Worm (Caenorhabditis elegans) whole organism, early embryonic: ENCODE results near the gene vav-1.

Source experiments
- F13C5.2 ChIP-seq: sonication (generic microtip); optimal IDR thresholded peaks from 2 replicates; lab custom pipeline; 2017; ENCODE audit warnings: mild to moderate bottlenecking, missing genetic modification characterization, inconsistent platforms, missing compliant biosample characterization
- aly-1 ChIP-seq: sonication (generic microtip); optimal IDR thresholded peaks from 2 replicates; lab custom pipeline; 2016; ENCODE audit warnings: missing genetic modification characterization, missing compliant biosample characterization
- ama-1 ChIP-seq: fragments of 150-350 bp; optimal IDR thresholded peaks from 2 replicates; lab custom pipeline; 2014
- ceh-36 ChIP-seq: sonication (generic microtip); optimal IDR thresholded peaks from 2 replicates; lab custom pipeline; 2016; ENCODE audit warnings: missing genetic modification characterization, inconsistent platforms, missing compliant biosample characterization
- ets-7 ChIP-seq: sonication (generic microtip); optimal IDR thresholded peaks from 2 replicates; lab custom pipeline; 2016; ENCODE audit warnings: missing genotype, missing genetic modification characterization, missing compliant biosample characterization
- flt-1 ChIP-seq: fragments of 200-800 bp; sonication (Bioruptor generic); IDR thresholded peaks from 2 replicates; pipeline ENCODE4 v1.3.6; 2022; ENCODE audit warnings: missing genetic modification characterization, missing compliant biosample characterization
- hmg-4 ChIP-seq: fragments of 200-800 bp; sonication (Bioruptor generic); optimal IDR thresholded peaks from 2 replicates; lab custom pipeline; 2018; ENCODE audit warnings: mild to moderate bottlenecking, missing genetic modification characterization, missing compliant biosample characterization
- pes-1 ChIP-seq: fragments of 200-800 bp; sonication (Bioruptor generic); IDR thresholded peaks from 2 replicates; pipeline ENCODE4 v1.3.6; 2022; ENCODE audit warnings: missing genetic modification reagents, missing genetic modification characterization, missing compliant biosample characterization
- scrt-1 ChIP-seq: fragments of 200-800 bp; sonication (Bioruptor generic); IDR thresholded peaks from 2 replicates; pipeline ENCODE4 v1.3.6; 2022; ENCODE audit warnings: missing genetic modification characterization, missing compliant biosample characterization
- sea-1 ChIP-seq: fragments of 200-800 bp; sonication (Bioruptor generic); conservative IDR thresholded peaks from 2 replicates; pipeline ENCODE4 v1.3.6; 2022; ENCODE audit warnings: missing genetic modification characterization, missing compliant biosample characterization
- tbx-37 ChIP-seq: fragments of 200-800 bp; sonication (Bioruptor generic); conservative IDR thresholded peaks from 2 replicates; pipeline ENCODE4 v1.3.6; 2022; ENCODE audit warnings: missing genetic modification reagents, missing genetic modification characterization, missing compliant biosample characterization

- TF ChIP-seq ama-1 (lab: Kevin White, UChicago) (no peak), tbx-37 (GFP tag; lab: Robert Waterston, UW) (no peak), ets-7 (tag; lab: Kevin White, UChicago) (no peak), hmg-4 (no peak), aly-1 (tag; lab: Kevin White, UChicago) (no peak), sea-1 (GFP tag; lab: Robert Waterston, UW) (no peak), ceh-36 (no peak), F13C5.2 (tag; lab: Kevin White, UChicago) (no peak), scrt-1 (GFP tag; lab: Robert Waterston, UW) (no peak), flt-1 (GFP tag; lab: Robert Waterston, UW) (no peak), pes-1 (GFP tag; lab: Robert Waterston, UW) (no peak)
Measured at ce11 chrX:9180823-9181222, 51.1 kb downstream of the vav-1 start, which contains the start of gene Y81B9A.4.
